Worm (Caenorhabditis elegans) whole organism, midembryonic: ENCODE results near the gene cest-5.1.
A peak's percentile ranks its signal among the peaks of the same experiment; 100 is the strongest.
"Not testable (repeated sequence)": the region's sequence is repeated elsewhere in the genome, so short reads cannot be mapped to it uniquely, and the experiment has no call there.

ENCODE experiments used
- T22C8.4 ChIP-seq: fragments of 200-800 bp; sonication (Bioruptor generic); IDR thresholded peaks from 2 replicates; pipeline ENCODE4 v1.3.6; 2022; ENCODE audit warnings: missing genetic modification characterization, missing compliant biosample characterization
- cog-1 ChIP-seq: sonication (generic microtip); optimal IDR thresholded peaks from 2 replicates; lab custom pipeline; 2016; ENCODE audit warnings: missing genetic modification characterization, missing compliant biosample characterization
- flt-1 ChIP-seq: fragments of 200-800 bp; sonication (Bioruptor generic); IDR thresholded peaks from 2 replicates; pipeline ENCODE4 v1.3.6; 2022; ENCODE audit warnings: missing genetic modification characterization, missing compliant biosample characterization
- klf-2 ChIP-seq: fragments of 200-800 bp; sonication (Bioruptor generic); conservative IDR thresholded peaks from 2 replicates; pipeline ENCODE4 v1.3.6; 2022; ENCODE audit warnings: missing genetic modification reagents, missing genetic modification characterization, missing compliant biosample characterization
- med-1 ChIP-seq: sonication (generic microtip); optimal IDR thresholded peaks from 2 replicates; lab custom pipeline; 2017; ENCODE audit warnings: missing genetic modification characterization, mild to moderate bottlenecking, missing compliant biosample characterization, antibody characterized with exemption, missing genetic modification reagents; ENCODE audit not compliant: insufficient read depth
- ref-1 ChIP-seq: fragments of 200-800 bp; sonication (Bioruptor generic); conservative IDR thresholded peaks from 2 replicates; pipeline ENCODE4 v1.3.6; 2022; ENCODE audit warnings: missing genetic modification reagents, missing genetic modification characterization, missing compliant biosample characterization
- tab-1 ChIP-seq: fragments of 200-800 bp; sonication (Bioruptor generic); IDR thresholded peaks from 2 replicates; pipeline ENCODE4 v1.3.6; 2022; ENCODE audit warnings: missing genetic modification characterization, missing compliant biosample characterization
- ztf-23 ChIP-seq: fragments of 200-800 bp; sonication (Bioruptor generic); IDR thresholded peaks from 2 replicates; pipeline ENCODE4 v1.3.6; 2022; ENCODE audit warnings: missing genetic modification reagents, missing genetic modification characterization, missing compliant biosample characterization
- ztf-29 ChIP-seq: fragments of 200-800 bp; sonication (Bioruptor generic); IDR thresholded peaks from 2 replicates; pipeline ENCODE4 v1.3.6; 2022; ENCODE audit warnings: missing genetic modification reagents, missing genetic modification characterization, missing compliant biosample characterization

Gene cest-5.1

DNA sequence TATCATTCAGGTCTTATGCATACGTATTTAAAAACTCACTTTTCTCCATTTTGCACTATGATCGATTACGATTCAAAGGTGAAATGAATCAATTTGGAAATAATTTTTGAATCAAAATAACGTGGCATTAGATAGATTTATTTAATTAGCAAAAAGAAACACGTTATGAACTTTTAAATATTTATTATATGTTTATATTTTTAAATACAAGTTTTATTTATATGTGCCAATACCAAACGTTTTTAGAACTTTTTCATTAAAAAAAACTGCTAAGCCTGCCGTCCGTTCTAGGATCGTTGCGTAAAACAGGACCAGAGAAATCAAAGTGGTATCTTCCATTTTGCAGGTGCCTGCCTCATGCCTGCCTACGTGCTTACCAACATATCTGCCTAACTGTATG, 34.3 kb downstream of the cest-5.1 start, which contains the start of gene F38A5.6:
TSS of gene F38A5.6 (minus strand) at position 101 of the 400 bp plus-strand sequence.
- TF ChIP-seq ref-1 (GFP tag; lab: Robert Waterston, UW) (no peak), ztf-29 (GFP tag; lab: Robert Waterston, UW) (no peak), tab-1 (GFP tag; lab: Robert Waterston, UW) (no peak), ztf-23 (no peak), klf-2 (GFP tag; lab: Robert Waterston, UW) (no peak), T22C8.4 (GFP tag; lab: Robert Waterston, UW) (no peak), flt-1 (GFP tag; lab: Robert Waterston, UW) (no peak), cog-1 (tag; lab: Kevin White, UChicago) (no peak), med-1 (GFP tag; lab: Kevin White, UChicago) (no peak)

DNA sequence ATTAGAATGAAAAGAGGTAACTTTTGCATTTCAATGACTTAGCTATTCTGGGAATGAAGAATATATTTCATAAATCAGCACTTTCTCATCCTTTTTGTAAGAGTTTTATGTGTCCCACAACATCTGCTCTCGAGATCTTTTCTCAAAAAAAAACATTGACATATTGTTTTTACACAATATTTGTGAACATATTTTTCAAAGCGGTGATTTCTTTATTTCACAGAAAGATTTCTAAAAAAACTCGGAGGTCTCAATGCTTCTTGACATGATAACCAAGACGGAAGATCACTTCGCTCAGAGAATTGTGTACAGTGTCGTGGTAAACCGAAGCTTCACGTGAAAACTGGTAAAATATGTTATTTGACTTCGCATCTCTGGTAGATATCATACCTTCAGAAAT, 35.6 kb downstream of the cest-5.1 start, which contains the start of gene F38A5.22:
TSS of gene F38A5.22 (minus strand) at position 29 of the 400 bp plus-strand sequence.
- TF ChIP-seq med-1 (GFP tag; lab: Kevin White, UChicago) (no peak), T22C8.4 (GFP tag; lab: Robert Waterston, UW) (no peak), klf-2 (GFP tag; lab: Robert Waterston, UW) (no peak), ztf-29 (GFP tag; lab: Robert Waterston, UW) (no peak), tab-1 (GFP tag; lab: Robert Waterston, UW) (no peak), cog-1 (tag; lab: Kevin White, UChicago) (no peak), ref-1 (GFP tag; lab: Robert Waterston, UW) (no peak), ztf-23 (no peak), flt-1 (GFP tag; lab: Robert Waterston, UW) (no peak)

DNA sequence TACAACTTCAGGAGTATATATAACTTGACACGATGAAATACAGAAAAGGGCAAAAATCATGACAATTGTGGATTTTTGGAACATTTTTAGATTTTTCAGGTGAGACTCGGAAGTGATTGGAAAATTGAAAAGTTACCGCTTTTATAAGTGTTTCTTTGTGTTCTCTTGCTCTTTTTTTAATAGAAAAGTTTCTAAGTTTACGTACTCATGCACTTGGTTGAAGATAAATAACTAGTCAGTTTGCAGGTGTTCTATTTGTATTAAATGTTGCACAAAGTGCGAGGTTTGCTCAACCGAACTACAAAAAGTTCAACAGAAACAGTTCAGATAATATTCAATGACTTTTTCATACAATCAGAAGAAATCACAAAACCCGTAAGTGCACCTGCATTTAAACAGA, 36.7 kb downstream of the cest-5.1 start, which contains the start of gene nspb-3:
TSS of gene nspb-3 (minus strand) at position 101 of the 400 bp plus-strand sequence.
- not testable (repeated sequence) for TF ChIP-seq ztf-23; ref-1 (GFP tag; lab: Robert Waterston, UW); T22C8.4 (GFP tag; lab: Robert Waterston, UW)

DNA sequence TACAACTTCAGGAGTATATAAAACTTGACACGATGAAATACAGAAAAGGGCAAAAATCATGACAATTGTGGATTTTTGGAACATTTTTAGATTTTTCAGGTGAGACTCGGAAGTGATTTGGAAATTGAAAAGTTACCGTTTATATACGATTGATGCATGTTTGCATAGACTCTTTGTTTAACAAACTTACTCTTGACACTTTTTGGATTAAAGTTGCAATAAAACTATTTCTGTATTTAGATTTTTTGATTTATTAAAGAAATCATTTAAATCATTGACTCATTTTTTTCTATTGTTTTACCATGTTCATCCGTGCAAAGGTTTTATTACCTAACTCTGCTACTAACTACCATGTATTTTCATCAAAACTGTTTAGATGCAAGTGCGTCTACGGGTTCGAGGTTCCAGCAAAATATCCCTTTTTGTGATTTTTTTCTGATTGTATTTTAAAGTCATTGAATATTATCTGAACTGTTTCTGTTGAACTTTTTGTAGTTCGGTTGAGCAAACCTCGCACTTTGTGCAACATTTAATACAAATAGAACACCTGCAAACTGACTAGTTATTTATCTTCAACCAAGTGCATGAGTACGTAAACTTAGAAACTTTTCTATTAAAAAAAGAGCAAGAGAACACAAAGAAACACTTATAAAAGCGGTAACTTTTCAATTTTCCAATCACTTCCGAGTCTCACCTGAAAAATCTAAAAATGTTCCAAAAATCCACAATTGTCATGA, 40.4 kb downstream of the cest-5.1 start, which contains the start of the genes nspb-1 and nspb-2:
TSS of gene nspb-1 (minus strand) at position 101 of the 737 bp plus-strand sequence.
TSS of gene nspb-2 (plus strand) at position 687 of the 737 bp plus-strand sequence.
- not testable (repeated sequence) for TF ChIP-seq ztf-29, flt-1, tab-1 (GFP tag; lab: Robert Waterston, UW)

DNA sequence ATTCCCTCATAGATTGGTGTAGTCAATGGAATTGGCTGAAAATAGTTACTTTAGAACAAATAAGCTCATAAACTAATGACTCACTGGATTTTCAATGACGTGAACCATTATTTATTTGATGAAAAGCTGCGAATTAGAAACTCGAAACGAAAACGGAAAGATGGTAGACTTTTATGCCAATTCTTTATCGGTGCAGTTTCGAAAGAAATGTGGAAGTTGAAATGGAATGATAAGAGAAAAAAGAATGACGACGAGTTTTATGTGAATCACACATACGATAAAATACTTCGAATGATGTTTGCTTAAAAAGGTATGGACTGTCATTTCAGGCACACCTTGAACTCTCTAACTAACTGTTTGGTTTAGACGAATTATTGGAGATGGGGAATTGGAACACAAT, 41.5 kb downstream of the cest-5.1 start, which contains the start of the genes lec-11 and irld-7:
TSS of gene lec-11 (minus strand) at position 126 of the 400 bp plus-strand sequence.
TSS of gene irld-7 (plus strand) at position 332 of the 400 bp plus-strand sequence.
- no peak for TF ChIP-seq med-1 (GFP tag; lab: Kevin White, UChicago)
- no peak for TF ChIP-seq ref-1 (GFP tag; lab: Robert Waterston, UW)

DNA sequence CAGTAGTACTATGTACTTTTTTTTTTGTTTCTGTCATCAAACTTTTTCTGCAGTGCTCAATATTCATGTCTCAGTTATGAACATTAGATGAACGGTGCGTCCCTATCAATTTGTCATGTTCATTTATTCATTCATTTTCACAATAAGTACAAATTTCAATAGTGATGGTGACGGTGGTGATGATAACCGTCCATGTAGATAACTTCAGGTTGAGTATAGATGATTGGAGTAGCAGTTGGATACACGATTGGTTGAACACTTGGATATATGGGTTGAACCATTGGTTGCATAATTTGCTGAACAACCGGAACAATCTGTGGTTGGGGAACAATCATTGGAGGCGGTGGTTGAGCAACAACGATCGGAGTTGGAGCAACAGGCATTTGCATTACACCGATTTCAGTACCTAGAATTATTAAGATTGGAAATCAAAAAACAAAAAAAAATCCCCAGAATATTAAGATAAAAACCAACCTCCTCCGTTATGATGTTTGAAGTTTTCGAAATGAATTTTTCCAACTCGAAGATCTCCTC, 43.4 kb downstream of the cest-5.1 start:
- TF ChIP-seq ztf-29 (GFP tag; lab: Robert Waterston, UW) (no peak), tab-1 (GFP tag; lab: Robert Waterston, UW) (no peak), flt-1 (GFP tag; lab: Robert Waterston, UW) (no peak), ztf-23 (no peak), ref-1 (GFP tag; lab: Robert Waterston, UW) (no peak), klf-2 (GFP tag; lab: Robert Waterston, UW) (no peak), cog-1 (tag; lab: Kevin White, UChicago) (no peak), T22C8.4 (GFP tag; lab: Robert Waterston, UW) (no peak), med-1 (GFP tag; lab: Kevin White, UChicago) (no peak)

DNA sequence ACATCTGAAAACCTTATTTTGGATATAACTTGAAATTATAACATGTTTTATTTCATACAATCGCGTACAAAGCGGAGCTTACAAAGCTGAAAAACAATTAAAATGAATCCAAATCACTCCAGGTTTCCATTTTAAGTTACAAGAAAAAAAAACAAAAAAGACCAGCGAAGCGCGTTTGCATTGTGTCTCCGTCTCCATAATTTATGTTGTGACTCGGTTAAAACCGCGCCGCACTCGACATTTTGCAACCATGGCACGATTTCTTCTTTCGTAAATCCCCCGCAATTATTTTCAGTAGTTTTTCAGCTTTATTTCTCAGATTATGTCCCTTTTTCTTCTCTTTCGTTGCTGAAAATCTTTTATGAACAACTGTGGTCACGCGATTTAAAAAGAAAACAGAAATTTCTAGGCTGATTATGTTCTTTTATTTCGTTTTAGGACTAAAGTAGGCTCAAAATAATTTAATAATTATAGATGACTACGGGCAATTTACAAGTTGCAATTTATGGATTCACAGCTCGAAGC, 46.1 kb downstream of the cest-5.1 start, which contains the start of the genes F38A5.2 and dnj-11:
TSS of gene F38A5.2 (minus strand) at position 4 of the 525 bp plus-strand sequence.
TSS of gene dnj-11 (plus strand) at position 475 of the 525 bp plus-strand sequence.
- peak; percentile 19 for TF ChIP-seq cog-1 (tag; lab: Kevin White, UChicago)
- no peak for TF ChIP-seq T22C8.4 (GFP tag; lab: Robert Waterston, UW)
- 0 out of 2 replicates have a peak, but pooled peaks have one; percentile 19 for TF ChIP-seq flt-1 (GFP tag; lab: Robert Waterston, UW)
- TF ChIP-seq ztf-23 = peak; percentile 59; the same call in 1 of the 2 replicates
- TF ChIP-seq med-1 (GFP tag; lab: Kevin White, UChicago) = no peak
- no peak for TF ChIP-seq ztf-29 (GFP tag; lab: Robert Waterston, UW)

DNA sequence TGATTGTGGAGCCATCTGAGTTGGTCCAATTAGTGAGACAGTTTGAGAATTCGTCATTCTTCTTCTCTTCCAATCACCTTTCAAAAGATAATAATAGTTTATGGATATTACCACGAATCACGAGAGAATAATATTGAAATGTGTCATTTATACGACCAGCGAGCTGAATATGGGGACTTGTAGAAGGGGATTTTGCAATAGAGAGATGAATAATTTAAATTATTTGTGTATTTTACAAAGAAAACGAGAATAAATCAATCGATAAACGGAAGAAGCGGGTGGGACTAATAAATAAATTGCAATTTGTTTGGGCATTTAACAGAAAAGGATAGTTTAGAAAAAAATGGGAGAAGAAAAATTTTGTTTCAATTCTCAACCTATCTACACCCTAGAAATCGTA, 49.0 kb downstream of the cest-5.1 start, which contains the start of gene odr-8:
TSS of gene odr-8 (minus strand) at position 101 of the 400 bp plus-strand sequence.
- TF ChIP-seq klf-2 (GFP tag; lab: Robert Waterston, UW) = no peak
- TF ChIP-seq tab-1 (GFP tag; lab: Robert Waterston, UW) = no peak
- TF ChIP-seq med-1 (GFP tag; lab: Kevin White, UChicago) = no peak
- TF ChIP-seq cog-1 (tag; lab: Kevin White, UChicago) = no peak
- TF ChIP-seq ztf-29 (GFP tag; lab: Robert Waterston, UW) = no peak
- no peak for TF ChIP-seq ref-1 (GFP tag; lab: Robert Waterston, UW)
- no peak for TF ChIP-seq ztf-23
- TF ChIP-seq T22C8.4 (GFP tag; lab: Robert Waterston, UW) = no peak
- no peak for TF ChIP-seq flt-1 (GFP tag; lab: Robert Waterston, UW)

DNA sequence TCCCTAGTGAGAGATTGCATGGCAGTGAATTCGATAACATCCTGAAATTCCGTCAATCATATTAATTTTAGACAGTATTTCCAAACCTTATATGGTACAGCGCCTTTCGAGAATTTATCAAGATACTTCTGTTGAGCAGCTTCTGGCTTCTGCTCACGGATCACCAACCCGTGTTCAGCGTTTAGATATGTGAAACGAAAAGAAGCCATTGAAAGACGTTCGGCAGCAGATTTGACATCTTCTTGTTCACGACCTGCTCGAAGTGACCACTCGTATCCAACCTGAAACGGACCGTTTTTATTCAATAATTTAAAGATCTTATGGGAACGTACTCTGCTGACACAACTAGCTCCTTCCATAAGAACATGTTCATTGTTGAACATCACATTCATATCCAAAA, 49.9 kb downstream of the cest-5.1 start:
- TF ChIP-seq med-1 (GFP tag; lab: Kevin White, UChicago) = no peak
- TF ChIP-seq ref-1 (GFP tag; lab: Robert Waterston, UW) = no peak
